Worm (Caenorhabditis elegans): ENCODE measurements around the gene cnp-2.

DNA sequence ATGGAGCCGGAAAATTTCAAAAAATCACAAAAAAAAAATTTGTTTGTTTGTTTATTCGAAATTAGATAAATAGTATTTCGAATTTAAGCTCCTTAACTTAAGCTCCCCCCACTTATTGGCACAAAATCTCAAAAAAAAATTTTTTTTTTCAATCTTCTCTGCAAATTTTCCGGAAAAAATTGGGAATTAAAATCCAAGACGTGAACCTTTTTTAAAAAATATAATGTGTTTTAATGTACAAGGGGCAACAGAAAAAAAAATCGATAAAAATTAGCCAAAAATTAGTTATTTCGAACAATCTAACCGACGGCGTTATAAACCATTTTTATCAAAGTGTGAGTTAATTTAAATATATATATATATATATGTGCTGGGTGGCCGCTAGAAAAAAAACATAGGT, 13.8 kb downstream of the cnp-2 start, which contains the start of gene Y46G5A.14:
- TF ChIP-seq lsy-2 (tag; optimal IDR thresholded peaks at IDR 0.05) (no peak), F26F4.8 (GFP tag; conservative IDR thresholded peaks at IDR 0.05) (no peak), daf-19 (GFP tag; conservative IDR thresholded peaks at IDR 0.05) (no peak), hmg-1.1 (GFP tag; IDR thresholded peaks at IDR 0.05) (no peak), nhr-237 (tag; optimal IDR thresholded peaks at IDR 0.05) (no peak), unc-130 (GFP tag; optimal IDR thresholded peaks at IDR 0.05) (no peak), arid-1 (GFP tag; conservative IDR thresholded peaks at IDR 0.05) (no peak), daf-12 (tag; optimal IDR thresholded peaks at IDR 0.05) (no peak), ZK546.5 (tag; optimal IDR thresholded peaks at IDR 0.05) (no peak), F10B5.3 (tag; optimal IDR thresholded peaks at IDR 0.05) (no peak)
